Fruit fly (Drosophila melanogaster) whole organism, embryonic: ENCODE results near the gene iav.
A peak's percentile ranks its signal among the peaks of the same experiment; 100 is the strongest.

Experiments
- CG10366 ChIP-seq: fragments of 200-800 bp; sonication (Bioruptor generic); IDR thresholded peaks from 2 replicates; pipeline ENCODE4 v1.3.6; 2022; ENCODE audit warnings: missing biosample characterization, missing genetic modification characterization
- CG10462 ChIP-seq: fragments of 200-800 bp; sonication (Bioruptor generic); optimal IDR thresholded peaks from 2 replicates; lab custom pipeline; 2016; ENCODE audit warnings: missing biosample characterization, missing genetic modification characterization
- CG11093 ChIP-seq: fragments of 200-800 bp; sonication (Bioruptor generic); IDR thresholded peaks from 3 replicates; pipeline ENCODE4 v1.3.6; 2022; ENCODE audit warnings: missing biosample characterization, missing genetic modification characterization
- CG1233 ChIP-seq: fragments of 200-800 bp; sonication (Bioruptor generic); optimal IDR thresholded peaks from 4 replicates; lab custom pipeline; 2018; ENCODE audit warnings: missing biosample characterization, mild to moderate bottlenecking, missing genetic modification characterization
- CG14050 ChIP-seq: fragments of 200-800 bp; sonication (Bioruptor generic); IDR thresholded peaks from 3 replicates; pipeline ENCODE4 v1.3.6; 2022; ENCODE audit warnings: missing biosample characterization, missing genetic modification characterization
- CG14667 ChIP-seq: fragments of 200-800 bp; sonication (Bioruptor generic); IDR thresholded peaks from 2 replicates; pipeline ENCODE4 v1.3.6; 2022; ENCODE audit warnings: missing biosample characterization, missing genetic modification characterization
- CG15514 ChIP-seq: fragments of 200-800 bp; sonication (Bioruptor generic); optimal IDR thresholded peaks from 3 replicates; lab custom pipeline; 2017; ENCODE audit warnings: missing biosample characterization, missing genetic modification characterization, mild to moderate bottlenecking, moderate library complexity, missing genetic modification reagents
- CG16863 ChIP-seq: fragments of 200-800 bp; sonication (Bioruptor generic); optimal IDR thresholded peaks from 3 replicates; lab custom pipeline; 2016; ENCODE audit warnings: missing biosample characterization, missing genetic modification characterization
- CG17612 ChIP-seq: fragments of 200-800 bp; sonication (Bioruptor generic); IDR thresholded peaks from 2 replicates; pipeline ENCODE4 v1.3.6; 2022; ENCODE audit warnings: missing biosample characterization, missing genetic modification characterization
- CG17829 ChIP-seq: fragments of 200-800 bp; optimal IDR thresholded peaks from 2 replicates; lab custom pipeline; 2019; ENCODE audit warnings: missing biosample characterization, mild to moderate bottlenecking, missing genetic modification characterization, moderate library complexity
- CG18619 ChIP-seq: fragments of 200-800 bp; sonication (Bioruptor generic); optimal IDR thresholded peaks from 3 replicates; lab custom pipeline; 2017; ENCODE audit warnings: missing biosample characterization, mild to moderate bottlenecking, missing genetic modification characterization
- CG2889 ChIP-seq: fragments of 200-800 bp; sonication (Bioruptor generic); IDR thresholded peaks from 3 replicates; pipeline ENCODE4 v1.3.6; 2022; ENCODE audit warnings: missing biosample characterization, missing genetic modification characterization
- CG31441 ChIP-seq: fragments of 200-800 bp; sonication (Bioruptor generic); IDR thresholded peaks from 2 replicates; pipeline ENCODE4 v1.3.6; 2022; ENCODE audit warnings: missing biosample characterization, missing genetic modification characterization
- CG3838 ChIP-seq: fragments of 200-800 bp; sonication (Bioruptor generic); optimal IDR thresholded peaks from 3 replicates; lab custom pipeline; 2016; ENCODE audit warnings: missing biosample characterization, missing genetic modification characterization
- CG3995 ChIP-seq: fragments of 200-800 bp; sonication (Bioruptor generic); optimal IDR thresholded peaks from 3 replicates; lab custom pipeline; 2016; ENCODE audit warnings: missing biosample characterization, missing genetic modification characterization
- CG4360 ChIP-seq: fragments of 200-800 bp; sonication (Bioruptor generic); IDR thresholded peaks from 2 replicates; pipeline ENCODE4 v1.3.6; 2022; ENCODE audit warnings: missing biosample characterization, missing genetic modification characterization
- CG4820 ChIP-seq: fragments of 200-800 bp; sonication (Bioruptor generic); optimal IDR thresholded peaks from 3 replicates; lab custom pipeline; 2016; ENCODE audit warnings: missing biosample characterization, missing genetic modification characterization
- CG7556 ChIP-seq: fragments of 200-800 bp; sonication (Bioruptor generic); optimal IDR thresholded peaks from 2 replicates; lab custom pipeline; 2017; ENCODE audit warnings: missing biosample characterization, mild to moderate bottlenecking, missing genetic modification characterization
- CG8359 ChIP-seq: fragments of 200-800 bp; sonication (Bioruptor generic); optimal IDR thresholded peaks from 2 replicates; lab custom pipeline; 2017; ENCODE audit warnings: missing biosample characterization, mild to moderate bottlenecking, missing genetic modification characterization, borderline replicate concordance
- CG8388 ChIP-seq: fragments of 200-800 bp; sonication (Bioruptor generic); optimal IDR thresholded peaks from 2 replicates; lab custom pipeline; 2019; ENCODE audit warnings: missing biosample characterization, mild to moderate bottlenecking, missing genetic modification characterization, moderate library complexity
- CG9437 ChIP-seq: fragments of 200-800 bp; sonication (Bioruptor generic); optimal IDR thresholded peaks from 2 replicates; lab custom pipeline; 2018; ENCODE audit warnings: missing biosample characterization, mild to moderate bottlenecking, missing genetic modification characterization
- Dad ChIP-seq: fragments of 200-800 bp; sonication (Bioruptor generic); optimal IDR thresholded peaks from 3 replicates; lab custom pipeline; 2016; ENCODE audit warnings: missing biosample characterization, missing genetic modification characterization
- Fer3 ChIP-seq: fragments of 200-800 bp; sonication (Bioruptor generic); optimal IDR thresholded peaks from 2 replicates; lab custom pipeline; 2018; ENCODE audit warnings: missing biosample characterization, mild to moderate bottlenecking, missing genetic modification characterization, moderate library complexity
- Hr3 ChIP-seq: fragments of 200-800 bp; sonication (Bioruptor generic); optimal IDR thresholded peaks from 3 replicates; lab custom pipeline; 2016; ENCODE audit warnings: missing biosample characterization, missing genetic modification characterization
- Lhr ChIP-seq: fragments of 200-800 bp; sonication (Bioruptor generic); optimal IDR thresholded peaks from 3 replicates; lab custom pipeline; 2017; ENCODE audit warnings: mild to moderate bottlenecking, missing biosample characterization, missing genetic modification reagents, missing genetic modification characterization
- Lpt ChIP-seq: fragments of >200 bp; optimal IDR thresholded peaks from 2 replicates; lab custom pipeline; 2018; ENCODE audit warnings: missing biosample characterization, missing genetic modification characterization
- Meics ChIP-seq: fragments of 200-800 bp; sonication (Bioruptor generic); optimal IDR thresholded peaks from 2 replicates; lab custom pipeline; 2017; ENCODE audit warnings: missing biosample characterization, mild to moderate bottlenecking, missing genetic modification characterization
- Nf-YA ChIP-seq: fragments of 200-800 bp; sonication (Bioruptor generic); IDR thresholded peaks from 2 replicates; pipeline ENCODE4 v1.3.6; 2022; ENCODE audit warnings: missing biosample characterization, missing genetic modification characterization
- Opbp ChIP-seq: fragments of 200-800 bp; sonication (Bioruptor generic); IDR thresholded peaks from 3 replicates; pipeline ENCODE4 v1.3.6; 2022; ENCODE audit warnings: missing biosample characterization, missing genetic modification characterization; ENCODE audit not compliant: partially characterized antibody
- Side ChIP-seq: fragments of 200-800 bp; sonication (Bioruptor generic); optimal IDR thresholded peaks from 2 replicates; lab custom pipeline; 2016; ENCODE audit warnings: missing biosample characterization, missing genetic modification characterization
- ato ChIP-seq: fragments of 200-800 bp; sonication (Bioruptor generic); IDR thresholded peaks from 2 replicates; pipeline ENCODE4 v1.3.6; 2022; ENCODE audit warnings: missing biosample characterization, missing genetic modification characterization; ENCODE audit not compliant: partially characterized antibody
- az2 ChIP-seq: fragments of 200-800 bp; sonication (Bioruptor generic); optimal IDR thresholded peaks from 3 replicates; lab custom pipeline; 2016; ENCODE audit warnings: missing biosample characterization, missing genetic modification characterization
- cato ChIP-seq: fragments of 200-800 bp; sonication (Bioruptor generic); optimal IDR thresholded peaks from 2 replicates; lab custom pipeline; 2016; ENCODE audit warnings: missing biosample characterization, missing genetic modification characterization, borderline replicate concordance
- corto ChIP-seq: fragments of 200-800 bp; sonication (Bioruptor generic); optimal IDR thresholded peaks from 2 replicates; lab custom pipeline; 2016; ENCODE audit warnings: missing biosample characterization, mild to moderate bottlenecking, missing genetic modification characterization, moderate library complexity
- dmrt11E ChIP-seq: fragments of 200-800 bp; sonication (Bioruptor generic); optimal IDR thresholded peaks from 3 replicates; lab custom pipeline; 2018; ENCODE audit warnings: missing biosample characterization, mild to moderate bottlenecking, missing genetic modification characterization, moderate library complexity
- dysf ChIP-seq: fragments of 200-800 bp; sonication (Bioruptor generic); IDR thresholded peaks from 3 replicates; pipeline ENCODE4 v1.3.6; 2022; ENCODE audit warnings: missing biosample characterization, missing genetic modification characterization
- fu2 ChIP-seq: fragments of 200-800 bp; sonication (Bioruptor generic); optimal IDR thresholded peaks from 2 replicates; lab custom pipeline; 2016; ENCODE audit warnings: missing biosample characterization, missing genetic modification characterization
- grn ChIP-seq: fragments of 200-800 bp; sonication (Bioruptor generic); optimal IDR thresholded peaks from 3 replicates; lab custom pipeline; 2017; ENCODE audit warnings: missing biosample characterization, missing genetic modification characterization
- hbn ChIP-seq: fragments of 200-800 bp; sonication (Bioruptor generic); IDR thresholded peaks from 2 replicates; pipeline ENCODE4 v1.3.6; 2022; ENCODE audit warnings: missing biosample characterization, missing genetic modification characterization; ENCODE audit not compliant: partially characterized antibody
- hth ChIP-seq: fragments of >200 bp; optimal IDR thresholded peaks from 2 replicates; lab custom pipeline; 2017; ENCODE audit warnings: inconsistent platforms
- kah ChIP-seq: fragments of 200-800 bp; sonication (Bioruptor generic); optimal IDR thresholded peaks from 2 replicates; lab custom pipeline; 2018; ENCODE audit warnings: missing biosample characterization, mild to moderate bottlenecking, missing genetic modification characterization
- kni ChIP-seq: fragments of 200-800 bp; sonication (Bioruptor generic); optimal IDR thresholded peaks from 3 replicates; lab custom pipeline; 2017; ENCODE audit warnings: mild to moderate bottlenecking, missing biosample characterization, missing genetic modification reagents, missing genetic modification characterization
- lmd ChIP-seq: fragments of 200-800 bp; sonication (Bioruptor generic); IDR thresholded peaks from 2 replicates; pipeline ENCODE4 v1.3.6; 2022; ENCODE audit warnings: missing biosample characterization, missing genetic modification characterization
- ranshi ChIP-seq: fragments of 200-800 bp; sonication (Bioruptor generic); IDR thresholded peaks from 2 replicates; pipeline ENCODE4 v1.3.6; 2022; ENCODE audit warnings: missing biosample characterization, missing genetic modification characterization
- rib ChIP-seq: fragments of 200-800 bp; sonication (Bioruptor generic); IDR thresholded peaks from 2 replicates; pipeline ENCODE4 v1.3.6; 2022; ENCODE audit warnings: missing biosample characterization, missing genetic modification characterization
- sens-2 ChIP-seq: fragments of 200-800 bp; sonication (Bioruptor generic); IDR thresholded peaks from 2 replicates; pipeline ENCODE4 v1.3.6; 2022; ENCODE audit warnings: missing biosample characterization, missing genetic modification characterization
- seq ChIP-seq: fragments of 200-800 bp; sonication (Bioruptor generic); IDR thresholded peaks from 2 replicates; pipeline ENCODE4 v1.3.6; 2022; ENCODE audit warnings: missing biosample characterization, missing genetic modification characterization
- vnd ChIP-seq: fragments of 200-800 bp; sonication (Bioruptor generic); IDR thresholded peaks from 3 replicates; pipeline ENCODE4 v1.3.6; 2022; ENCODE audit warnings: missing biosample characterization, missing genetic modification characterization; ENCODE audit not compliant: partially characterized antibody

Gene iav

DNA sequence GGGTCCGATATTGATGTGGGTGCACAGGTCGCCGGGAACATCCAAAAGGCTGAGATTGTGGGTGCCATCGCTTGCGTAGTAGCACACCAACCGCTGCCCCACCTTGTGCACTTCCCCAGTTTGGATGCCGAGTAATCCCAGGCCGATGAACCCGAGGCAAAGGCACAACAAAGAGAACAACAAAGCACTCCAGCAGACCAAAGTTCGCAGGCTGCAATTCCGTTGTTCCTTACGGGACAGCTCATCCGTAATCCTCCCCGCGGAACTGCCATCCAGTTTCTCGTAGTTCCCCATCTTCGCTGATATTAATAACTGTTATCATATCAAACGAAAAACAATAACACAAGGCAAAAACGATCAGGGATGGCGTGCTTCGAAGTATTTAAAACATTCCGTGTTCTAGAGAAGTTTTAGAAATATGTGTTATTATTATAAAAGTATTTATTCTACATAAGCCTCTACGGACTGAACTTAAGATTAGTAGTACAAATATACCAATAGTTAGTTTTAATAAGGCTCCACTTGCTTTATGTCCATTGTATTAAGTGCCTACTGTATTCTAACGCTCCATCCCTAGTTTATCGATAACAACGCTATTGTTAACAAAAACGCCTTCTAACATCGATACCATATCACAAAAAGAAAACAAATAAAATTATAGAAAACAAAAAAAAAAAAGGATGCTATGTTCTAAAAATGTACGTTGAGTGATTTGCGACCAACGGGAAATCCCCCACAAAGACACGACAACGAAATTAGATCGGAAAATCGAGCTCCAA, 35.6 kb downstream of the iav start, which contains the start of the genes Cht11 and CG4558 (continued):
- TF ChIP-seq CG3995 (peak; percentile 66), Dad (GFP tag; lab: Kevin White, UChicago) (no peak), seq (GFP tag; lab: Robert Waterston, UW) (peak; percentile 58; the same call in 1 of the 2 replicates), Fer3 (tag; lab: Kevin White, UChicago) (peak; percentile 78), CG8359 (GFP tag; lab: Kevin White, UChicago) (no peak), CG10366 (GFP tag; lab: Robert Waterston, UW) (peak; percentile 81), Meics (GFP tag; lab: Kevin White, UChicago) (peak; percentile 75), vnd (peak; percentile 46; the same call in 1 of the 3 replicates), CG4820 (GFP tag; lab: Kevin White, UChicago) (peak; percentile 62), rib (peak; percentile 57; the same call in 1 of the 2 replicates), CG3838 (peak; percentile 45), hth (lab: Kevin White, UChicago) (no peak), CG7556 (peak; percentile 75), CG10462 (GFP tag; lab: Kevin White, UChicago) (peak; percentile 47), corto (GFP tag; lab: Kevin White, UChicago) (peak; percentile 69), Lhr (GFP tag; lab: Kevin White, UChicago) (peak; percentile 36), CG15514 (GFP tag; lab: Kevin White, UChicago) (peak; percentile 81), ranshi (peak; percentile 84), az2 (GFP tag; lab: Kevin White, UChicago) (peak; percentile 78), CG31441 (GFP tag; lab: Robert Waterston, UW) (peak; percentile 83), dmrt11E (tag; lab: Kevin White, UChicago) (peak; percentile 74), CG2889 (GFP tag; lab: Robert Waterston, UW) (peak; percentile 76), Lpt (GFP tag; lab: Kevin White, UChicago) (no peak), hbn (GFP tag; lab: Robert Waterston, UW) (no peak; the same call in none of the 2 replicates), ato (GFP tag; lab: Robert Waterston, UW) (no peak), CG9437 (GFP tag; lab: Kevin White, UChicago) (peak; percentile 73), Nf-YA (no peak), kni (GFP tag; lab: Kevin White, UChicago) (peak; percentile 12), CG18619 (GFP tag; lab: Kevin White, UChicago) (peak; percentile 69), dysf (GFP tag; lab: Robert Waterston, UW) (peak; percentile 89), Opbp (GFP tag; lab: Robert Waterston, UW) (0 out of 3 replicates have a peak, but pooled peaks have one; percentile 17), CG1233 (GFP tag; lab: Kevin White, UChicago) (peak; percentile 76), CG4360 (GFP tag; lab: Robert Waterston, UW) (peak; percentile 35; the same call in 1 of the 2 replicates), Hr3 (GFP tag; lab: Kevin White, UChicago) (peak; percentile 81), CG17612 (peak; percentile 24; the same call in 1 of the 2 replicates), grn (GFP tag; lab: Kevin White, UChicago) (peak; percentile 54), cato (GFP tag; lab: Kevin White, UChicago) (peak; percentile 71), sens-2 (GFP tag; lab: Robert Waterston, UW) (0 out of 2 replicates have a peak, but pooled peaks have one; percentile 26), CG16863 (GFP tag; lab: Kevin White, UChicago) (peak; percentile 54), CG14667 (GFP tag; lab: Robert Waterston, UW) (peak; percentile 67; the same call in 1 of the 2 replicates), lmd (GFP tag; lab: Robert Waterston, UW) (peak; percentile 87), fu2 (GFP tag; lab: Kevin White, UChicago) (peak; percentile 57), kah (peak; percentile 33), CG8388 (peak; percentile 76), CG11093 (GFP tag; lab: Robert Waterston, UW) (peak; percentile 72; the same call in 2 of the 3 replicates), CG14050 (peak; percentile 61; the same call in 2 of the 3 replicates), CG17829 (tag; lab: Kevin White, UChicago) (peak; percentile 87), Side (peak; percentile 16)
